Worm (Caenorhabditis elegans) whole organism, L1 larva: Measurements from ENCODE around the gene spe-44.

ENCODE experiments used
- ceh-82 ChIP-seq, 3 experiments: fragments of 150-350 bp in 1 of 3; sonication (generic microtip) in 2 of 3; optimal IDR thresholded peaks; 2 replicates each; lab custom pipeline; 2014 to 2017; ENCODE audit warnings: missing biosample characterization in 3 of 3, missing genetic modification characterization in 3 of 3
- egl-13 ChIP-seq: sonication (generic microtip); optimal IDR thresholded peaks from 2 replicates; lab custom pipeline; 2016; ENCODE audit warnings: missing genotype, missing genetic modification reagents, missing genetic modification characterization, missing compliant biosample characterization
- egl-27 ChIP-seq, 2 experiments: fragments of 150-350 bp in 1 of 2; sonication (generic microtip); optimal IDR thresholded peaks; 3 replicates each; lab custom pipeline; 2017 to 2018; ENCODE audit warnings: missing biosample characterization in 2 of 2, missing genetic modification characterization in 2 of 2, missing genetic modification reagents in 2 of 2
- jun-1 ChIP-seq: fragments of 150-350 bp; optimal IDR thresholded peaks from 2 replicates; lab custom pipeline; 2014; ENCODE audit warnings: missing biosample characterization, missing genetic modification reagents, missing genetic modification characterization
- lin-14 ChIP-seq: fragments of 200-800 bp; sonication (Bioruptor generic); optimal IDR thresholded peaks from 2 replicates; lab custom pipeline; 2018; ENCODE audit warnings: mild to moderate bottlenecking, missing genetic modification characterization, moderate library complexity, missing compliant biosample characterization
- nhr-47 ChIP-seq: sonication (generic microtip); optimal IDR thresholded peaks from 2 replicates; lab custom pipeline; 2016; ENCODE audit warnings: mild to moderate bottlenecking, missing genetic modification characterization, moderate library complexity, missing compliant biosample characterization
- nhr-84 ChIP-seq: sonication (generic microtip); optimal IDR thresholded peaks from 2 replicates; lab custom pipeline; 2017; ENCODE audit warnings: missing biosample characterization, missing genetic modification characterization
- pag-3 ChIP-seq: sonication (generic microtip); optimal IDR thresholded peaks from 2 replicates; lab custom pipeline; 2017; ENCODE audit warnings: missing genetic modification characterization, mild to moderate bottlenecking, missing compliant biosample characterization, antibody characterized with exemption, borderline replicate concordance; ENCODE audit not compliant: insufficient read depth
- pqm-1 ChIP-seq: sonication (generic microtip); optimal IDR thresholded peaks from 3 replicates; lab custom pipeline; 2017; ENCODE audit warnings: missing biosample characterization, missing genetic modification characterization
- snpc-4 ChIP-seq: fragments of 150-350 bp; optimal IDR thresholded peaks from 2 replicates; lab custom pipeline; 2014; ENCODE audit warnings: missing biosample characterization, missing genetic modification characterization
- tlp-1 ChIP-seq: fragments of 150-350 bp; optimal IDR thresholded peaks from 2 replicates; lab custom pipeline; 2014; ENCODE audit warnings: missing biosample characterization, missing genetic modification characterization
- unc-62 ChIP-seq: fragments of 150-350 bp; optimal IDR thresholded peaks from 2 replicates; lab custom pipeline; 2014; ENCODE audit warnings: missing biosample characterization, missing genetic modification reagents, missing genetic modification characterization
- vab-15 ChIP-seq: sonication (generic microtip); optimal IDR thresholded peaks from 2 replicates; lab custom pipeline; 2017; ENCODE audit warnings: missing genotype, mild to moderate bottlenecking, missing genetic modification characterization, missing compliant biosample characterization

ce11 chrIV:12410167-12410566 lies 43.8 kb downstream of the spe-44 start, which contains the start of gene acl-13:
- TF ChIP-seq pqm-1 (tag; lab: Kevin White, UChicago) (no peak), snpc-4 (no peak), jun-1 (tag; lab: Kevin White, UChicago) (no peak), pag-3 (tag; lab: Kevin White, UChicago) (no peak), vab-15 (tag; lab: Kevin White, UChicago) (no peak), ceh-82 (tag; optimal IDR thresholded peaks at IDR 0.05; lab: Kevin White, UChicago) (no peak), nhr-47 (tag; lab: Kevin White, UChicago) (no peak), nhr-84 (tag; lab: Kevin White, UChicago) (no peak), unc-62 (GFP tag; lab: Kevin White, UChicago) (no peak), lin-14 (GFP tag; lab: Kevin White, UChicago) (no peak), tlp-1 (tag; lab: Kevin White, UChicago) (no peak), egl-13 (tag; lab: Kevin White, UChicago) (no peak), egl-27 (tag; optimal IDR thresholded peaks at IDR 0.05; lab: Kevin White, UChicago) (no peak)
